Fruit fly (Drosophila melanogaster) whole organism, embryonic: Measurements from ENCODE around the gene sicily.
A peak's percentile ranks its signal among the peaks of the same experiment; 100 is the strongest.

ENCODE experiments used
- BEAF-32 ChIP-seq: fragments of 200-800 bp; sonication (Bioruptor generic); optimal IDR thresholded peaks from 3 replicates; lab custom pipeline; 2017; ENCODE audit warnings: missing biosample characterization, missing genetic modification characterization, mild to moderate bottlenecking, moderate library complexity, missing genetic modification reagents
- Blimp-1 ChIP-seq: fragments of 200-800 bp; sonication (Bioruptor generic); optimal IDR thresholded peaks from 3 replicates; lab custom pipeline; 2018; ENCODE audit warnings: missing biosample characterization, missing genetic modification characterization, mild to moderate bottlenecking, moderate library complexity, missing genetic modification reagents
- BtbVII ChIP-seq: fragments of 200-800 bp; sonication (Bioruptor generic); optimal IDR thresholded peaks from 3 replicates; lab custom pipeline; 2017; ENCODE audit warnings: missing biosample characterization, mild to moderate bottlenecking, missing genetic modification characterization
- CG1024 ChIP-seq: fragments of 200-800 bp; sonication (Bioruptor generic); IDR thresholded peaks from 2 replicates; pipeline ENCODE4 v1.3.6; 2022; ENCODE audit warnings: missing biosample characterization, missing genetic modification characterization
- CG10267 ChIP-seq: fragments of 200-800 bp; sonication (Bioruptor generic); optimal IDR thresholded peaks from 2 replicates; lab custom pipeline; 2018; ENCODE audit warnings: missing biosample characterization, mild to moderate bottlenecking, missing genetic modification characterization, moderate library complexity
- CG12659 ChIP-seq: fragments of 200-800 bp; sonication (Bioruptor generic); optimal IDR thresholded peaks from 3 replicates; lab custom pipeline; 2017; ENCODE audit warnings: mild to moderate bottlenecking, missing biosample characterization, missing genetic modification reagents, missing genetic modification characterization
- CG14710 ChIP-seq: fragments of 200-800 bp; sonication (Bioruptor generic); optimal IDR thresholded peaks from 3 replicates; lab custom pipeline; 2019; ENCODE audit warnings: missing biosample characterization, mild to moderate bottlenecking, missing genetic modification characterization, moderate library complexity
- CG15073 ChIP-seq: fragments of 200-800 bp; sonication (Bioruptor generic); optimal IDR thresholded peaks from 2 replicates; lab custom pipeline; 2016; ENCODE audit warnings: missing biosample characterization, missing genetic modification characterization
- CG17802 ChIP-seq: fragments of 200-800 bp; sonication (Bioruptor generic); optimal IDR thresholded peaks from 2 replicates; lab custom pipeline; 2018; ENCODE audit warnings: missing biosample characterization, mild to moderate bottlenecking, missing genetic modification characterization, moderate library complexity
- CG2120 ChIP-seq: fragments of 200-800 bp; sonication (Bioruptor generic); optimal IDR thresholded peaks from 3 replicates; lab custom pipeline; 2016; ENCODE audit warnings: missing biosample characterization, missing genetic modification characterization
- CG30020 ChIP-seq: fragments of 200-800 bp; optimal IDR thresholded peaks from 2 replicates; lab custom pipeline; 2019; ENCODE audit warnings: missing biosample characterization, mild to moderate bottlenecking, missing genetic modification characterization, moderate library complexity
- CG30403 ChIP-seq: fragments of 200-800 bp; sonication (Bioruptor generic); optimal IDR thresholded peaks from 3 replicates; lab custom pipeline; 2016; ENCODE audit warnings: missing biosample characterization, missing genetic modification characterization
- CG32532 ChIP-seq: fragments of 200-800 bp; sonication (Bioruptor generic); IDR thresholded peaks from 2 replicates; pipeline ENCODE4 v1.3.6; 2022; ENCODE audit warnings: missing biosample characterization, missing genetic modification characterization
- CG4617 ChIP-seq: fragments of 200-800 bp; sonication (Bioruptor generic); optimal IDR thresholded peaks from 3 replicates; lab custom pipeline; 2016; ENCODE audit warnings: missing biosample characterization, missing genetic modification characterization, borderline replicate concordance
- CG7357 ChIP-seq: fragments of 200-800 bp; sonication (Bioruptor generic); IDR thresholded peaks from 3 replicates; pipeline ENCODE4 v1.3.6; 2022; ENCODE audit warnings: missing biosample characterization, missing genetic modification characterization
- CG7745 ChIP-seq: fragments of 200-800 bp; sonication (Bioruptor generic); optimal IDR thresholded peaks from 2 replicates; lab custom pipeline; 2018; ENCODE audit warnings: missing biosample characterization, mild to moderate bottlenecking, missing genetic modification characterization, moderate library complexity
- CG8388 ChIP-seq: fragments of 200-800 bp; sonication (Bioruptor generic); optimal IDR thresholded peaks from 2 replicates; lab custom pipeline; 2019; ENCODE audit warnings: missing biosample characterization, mild to moderate bottlenecking, missing genetic modification characterization, moderate library complexity
- Dll ChIP-seq: fragments of 200-800 bp; sonication (Bioruptor generic); IDR thresholded peaks from 4 replicates; pipeline ENCODE4 v1.3.6; 2022; ENCODE audit warnings: missing biosample characterization, missing genetic modification characterization; ENCODE audit not compliant: partially characterized antibody
- Dp ChIP-seq: fragments of 200-800 bp; sonication (Bioruptor generic); optimal IDR thresholded peaks from 2 replicates; lab custom pipeline; 2018; ENCODE audit warnings: missing biosample characterization, mild to moderate bottlenecking, missing genetic modification characterization, moderate library complexity
- Dref ChIP-seq: fragments of 200-800 bp; sonication (Bioruptor generic); IDR thresholded peaks from 2 replicates; pipeline ENCODE4 v1.3.6; 2022; ENCODE audit warnings: missing biosample characterization, missing genetic modification characterization
- E2f2 ChIP-seq: fragments of 200-800 bp; sonication (Bioruptor generic); IDR thresholded peaks from 2 replicates; pipeline ENCODE4 v1.3.6; 2022; ENCODE audit warnings: missing biosample characterization, missing genetic modification characterization
- H2.0 ChIP-seq: fragments of 200-800 bp; sonication (Bioruptor generic); IDR thresholded peaks from 2 replicates; pipeline ENCODE4 v1.3.6; 2022; ENCODE audit warnings: missing biosample characterization, missing genetic modification characterization
- Hr39 ChIP-seq: fragments of >200 bp; optimal IDR thresholded peaks from 2 replicates; lab custom pipeline; 2017
- Hsf ChIP-seq: fragments of 200-800 bp; sonication (Bioruptor generic); optimal IDR thresholded peaks from 3 replicates; lab custom pipeline; 2016; ENCODE audit warnings: missing biosample characterization, missing genetic modification characterization
- Lhr ChIP-seq: fragments of 200-800 bp; sonication (Bioruptor generic); optimal IDR thresholded peaks from 3 replicates; lab custom pipeline; 2017; ENCODE audit warnings: mild to moderate bottlenecking, missing biosample characterization, missing genetic modification reagents, missing genetic modification characterization
- MBD-R2 ChIP-seq: fragments of 200-800 bp; sonication (Bioruptor generic); IDR thresholded peaks from 2 replicates; pipeline ENCODE4 v1.3.6; 2022; ENCODE audit warnings: missing biosample characterization, missing genetic modification characterization
- MESR4 ChIP-seq: fragments of 200-800 bp; sonication (Bioruptor generic); optimal IDR thresholded peaks from 2 replicates; lab custom pipeline; 2018; ENCODE audit warnings: missing biosample characterization, mild to moderate bottlenecking, missing genetic modification characterization, moderate library complexity
- Rfx ChIP-seq: fragments of 200-800 bp; sonication (Bioruptor generic); IDR thresholded peaks from 2 replicates; pipeline ENCODE4 v1.3.6; 2022; ENCODE audit warnings: missing biosample characterization, missing genetic modification characterization
- Sry-δ ChIP-seq: fragments of 200-800 bp; sonication (Bioruptor generic); optimal IDR thresholded peaks from 2 replicates; lab custom pipeline; 2016; ENCODE audit warnings: missing biosample characterization, missing genetic modification characterization
- YL-1 ChIP-seq: fragments of 200-800 bp; sonication (Bioruptor generic); optimal IDR thresholded peaks from 3 replicates; lab custom pipeline; 2017; ENCODE audit warnings: missing biosample characterization, mild to moderate bottlenecking, missing genetic modification characterization
- chinmo ChIP-seq: fragments of 200-800 bp; sonication (Bioruptor generic); IDR thresholded peaks from 4 replicates; pipeline ENCODE4 v1.3.6; 2022; ENCODE audit warnings: missing biosample characterization, missing genetic modification characterization; ENCODE audit not compliant: partially characterized antibody
- chn ChIP-seq: fragments of 200-800 bp; sonication (Bioruptor generic); optimal IDR thresholded peaks from 2 replicates; lab custom pipeline; 2016; ENCODE audit warnings: missing biosample characterization, missing genetic modification characterization
- crp ChIP-seq, 2 experiments: fragments of 200-800 bp; sonication (Bioruptor generic); optimal IDR thresholded peaks; 2 replicates in 1 of 2; 3 replicates in 1 of 2; lab custom pipeline; 2017; ENCODE audit warnings: missing biosample characterization in 2 of 2, missing genetic modification characterization in 2 of 2, mild to moderate bottlenecking in 1 of 2, moderate library complexity in 1 of 2
- gfzf ChIP-seq: fragments of 200-800 bp; sonication (Bioruptor generic); optimal IDR thresholded peaks from 2 replicates; lab custom pipeline; 2016; ENCODE audit warnings: missing biosample characterization, mild to moderate bottlenecking, missing genetic modification characterization, moderate library complexity
- hkb ChIP-seq, 2 experiments: fragments of 200-800 bp in 1 of 2; fragments of >200 bp in 1 of 2; sonication (Bioruptor generic) in 1 of 2; IDR thresholded peaks in 1 of 2; optimal IDR thresholded peaks in 1 of 2; 2 replicates each; pipeline versions ENCODE4 v1.3.6 to Lab custom; 2017 to 2022; ENCODE audit warnings: missing biosample characterization in 1 of 2, missing genetic modification characterization in 1 of 2
- ken ChIP-seq: fragments of 200-800 bp; sonication (Bioruptor generic); IDR thresholded peaks from 3 replicates; pipeline ENCODE4 v1.3.6; 2022; ENCODE audit warnings: missing biosample characterization, missing genetic modification characterization
- lola ChIP-seq, 3 experiments: fragments of >200 bp in 2 of 3; fragments of 200-800 bp in 1 of 3; sonication (Bioruptor generic) in 1 of 3; optimal IDR thresholded peaks; 2 replicates each; lab custom pipeline; 2017 to 2019; ENCODE audit warnings: missing biosample characterization in 3 of 3, missing genetic modification characterization in 3 of 3, mild to moderate bottlenecking in 1 of 3, moderate library complexity in 1 of 3
- nau ChIP-seq: fragments of 200-800 bp; sonication (Bioruptor generic); optimal IDR thresholded peaks from 3 replicates; lab custom pipeline; 2017; ENCODE audit warnings: missing biosample characterization, mild to moderate bottlenecking, missing genetic modification characterization, missing genetic modification reagents
- nerfin-2 ChIP-seq: fragments of 200-800 bp; sonication (Bioruptor generic); IDR thresholded peaks from 2 replicates; pipeline ENCODE4 v1.3.6; 2022; ENCODE audit warnings: missing biosample characterization, missing genetic modification characterization; ENCODE audit not compliant: partially characterized antibody
- nmo ChIP-seq: fragments of 200-800 bp; sonication (Bioruptor generic); optimal IDR thresholded peaks from 2 replicates; lab custom pipeline; 2018; ENCODE audit warnings: missing biosample characterization, mild to moderate bottlenecking, missing genetic modification characterization, moderate library complexity
- pan ChIP-seq, 4 experiments: fragments of >200 bp in 3 of 4; fragments of 200-800 bp in 1 of 4; sonication (Bioruptor generic) in 1 of 4; optimal IDR thresholded peaks in 3 of 4; IDR thresholded peaks in 1 of 4; 2 replicates each; pipeline versions ENCODE4 v1.3.6 to Lab custom; 2017 to 2022; ENCODE audit warnings: missing biosample characterization in 2 of 4, missing genetic modification characterization in 2 of 4, mixed read lengths in 1 of 4
- phol ChIP-seq: fragments of 200-800 bp; sonication (Bioruptor generic); optimal IDR thresholded peaks from 3 replicates; lab custom pipeline; 2018; ENCODE audit warnings: missing biosample characterization, mild to moderate bottlenecking, missing genetic modification characterization, moderate library complexity
- row ChIP-seq: fragments of 200-800 bp; sonication (Bioruptor generic); IDR thresholded peaks from 3 replicates; pipeline ENCODE4 v1.3.6; 2022; ENCODE audit warnings: missing biosample characterization, missing genetic modification characterization
- ssp ChIP-seq: fragments of 200-800 bp; sonication (Bioruptor generic); IDR thresholded peaks from 2 replicates; pipeline ENCODE4 v1.3.6; 2022; ENCODE audit warnings: missing biosample characterization, missing genetic modification characterization
- stwl ChIP-seq: fragments of 200-800 bp; sonication (Bioruptor generic); optimal IDR thresholded peaks from 3 replicates; lab custom pipeline; 2018; ENCODE audit warnings: missing biosample characterization, mild to moderate bottlenecking, missing genetic modification characterization, moderate library complexity
- trem ChIP-seq: fragments of 200-800 bp; optimal IDR thresholded peaks from 3 replicates; lab custom pipeline; 2019; ENCODE audit warnings: missing biosample characterization, mild to moderate bottlenecking, missing genetic modification characterization, moderate library complexity

Gene sicily

DNA sequence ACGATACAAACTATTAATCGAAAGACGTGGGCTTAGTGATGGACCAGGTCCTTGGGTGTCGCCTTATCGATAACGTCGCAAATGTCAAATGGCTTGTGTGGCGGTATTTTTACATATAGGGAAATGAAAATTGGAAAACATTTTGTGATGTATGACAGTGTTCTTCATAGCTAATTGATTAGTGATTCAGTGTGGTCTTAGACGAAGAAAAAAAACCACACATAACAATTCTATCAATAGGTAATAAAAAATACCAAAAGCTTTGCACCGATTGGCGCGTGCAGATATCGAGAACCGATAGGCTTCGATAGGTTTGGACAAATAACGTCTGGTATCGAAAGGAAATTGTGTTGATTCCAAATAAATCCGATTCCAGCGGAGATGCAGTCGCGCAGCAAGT, 22.7 kb upstream of the sicily start, which contains the start of the genes Nrd1 and CG1847 (continued):
- no peak for TF ChIP-seq CG15073 (GFP tag; lab: Kevin White, UChicago)

DNA sequence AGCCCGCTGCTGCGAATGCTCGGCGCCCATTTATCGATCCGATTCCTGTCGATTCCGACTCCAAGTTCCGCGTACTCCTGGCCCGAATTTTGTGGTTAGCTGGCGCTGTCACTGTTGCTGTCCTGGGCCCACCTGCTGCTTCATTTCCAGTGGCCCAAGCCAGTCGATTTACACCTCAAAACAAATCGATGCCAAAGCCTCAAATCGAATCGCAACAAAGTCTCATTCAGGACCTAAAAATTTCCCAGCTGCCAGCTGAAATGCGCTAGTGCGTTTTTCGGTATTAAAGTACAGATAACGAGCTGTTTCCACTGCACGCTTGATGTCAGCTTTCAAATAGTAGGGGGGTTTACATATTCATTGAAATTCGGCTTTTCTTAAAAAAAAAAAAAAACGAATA, 19.0 kb upstream of the sicily start, which contains the start of gene BORCS5:
BORCS5 (minus strand) TSS at position 263 of the 400 bp plus-strand sequence.
- 0 out of 2 replicates have a peak, but pooled peaks have one; percentile 11 for TF ChIP-seq Rfx (GFP tag; lab: Robert Waterston, UW)
- peak; percentile 22; the same call in 1 of the 2 replicates for TF ChIP-seq CG32532
- peak; percentile 77 for TF ChIP-seq gfzf (GFP tag; lab: Kevin White, UChicago)
- no peak for TF ChIP-seq Hr39
- no peak for TF ChIP-seq chn (GFP tag; lab: Kevin White, UChicago)
- peak; percentile 20 for TF ChIP-seq Dp
- TF ChIP-seq CG1024 (GFP tag; lab: Robert Waterston, UW), result peak; percentile 47
- TF ChIP-seq BtbVII, result no peak
- no peak for TF ChIP-seq hkb (optimal IDR thresholded peaks at IDR 0.05; lab: Kevin White, UChicago)
- no peak for TF ChIP-seq hkb (GFP tag; IDR thresholded peaks at IDR 0.05; lab: Robert Waterston, UW)
- peak; percentile 90 for TF ChIP-seq CG7357
- TF ChIP-seq phol (tag; lab: Kevin White, UChicago), result peak; percentile 30
- TF ChIP-seq BEAF-32 (GFP tag; lab: Kevin White, UChicago), result peak; percentile 33
- TF ChIP-seq pan (optimal IDR thresholded peaks at IDR 0.05; lab: Kevin White, UChicago), result no peak
- peak in 1 of 2 experiments; percentile 7 for TF ChIP-seq pan (GFP tag; optimal IDR thresholded peaks at IDR 0.05 in 1 of 2, IDR thresholded peaks at IDR 0.05 in 1 of 2)
- peak; percentile 21 for TF ChIP-seq Lhr (GFP tag; lab: Kevin White, UChicago)
- no peak for TF ChIP-seq CG8388 (GFP tag; lab: Kevin White, UChicago)
- peak; percentile 2 for TF ChIP-seq Hsf (GFP tag; lab: Kevin White, UChicago)
- peak; percentile 25 for TF ChIP-seq nmo (GFP tag; lab: Kevin White, UChicago)
- peak; percentile 42 for TF ChIP-seq CG4617 (GFP tag; lab: Kevin White, UChicago)
- TF ChIP-seq CG30403 (GFP tag; lab: Kevin White, UChicago), result peak; percentile 33
- no peak for TF ChIP-seq Blimp-1 (GFP tag; lab: Kevin White, UChicago)
- peak; percentile 96 for TF ChIP-seq ssp (GFP tag; lab: Robert Waterston, UW)
- no peak for TF ChIP-seq nau (GFP tag; lab: Kevin White, UChicago)
- no peak for TF ChIP-seq H2.0 (GFP tag; lab: Robert Waterston, UW)
- peak; percentile 71 for TF ChIP-seq MESR4 (GFP tag; lab: Kevin White, UChicago)
- peak; percentile 84 for TF ChIP-seq CG17802 (tag; lab: Kevin White, UChicago)
- peak; percentile 1 for TF ChIP-seq CG10267 (tag; lab: Kevin White, UChicago)
- TF ChIP-seq Sry-δ (GFP tag; lab: Kevin White, UChicago), result peak; percentile 43
- TF ChIP-seq YL-1, result peak; percentile 19
- TF ChIP-seq CG14710 (tag; lab: Kevin White, UChicago), result peak; percentile 30
- 0 out of 2 replicates have a peak, but pooled peaks have one; percentile 18 for TF ChIP-seq E2f2 (GFP tag; lab: Robert Waterston, UW)
- TF ChIP-seq nerfin-2, result no peak
- peak; percentile 45 for TF ChIP-seq Dref (GFP tag; lab: Robert Waterston, UW)
- TF ChIP-seq ken (GFP tag; lab: Robert Waterston, UW), result no peak
- peak; percentile 41 for TF ChIP-seq stwl (tag; lab: Kevin White, UChicago)
- TF ChIP-seq CG2120, result peak; percentile 1
- peak; percentile 72 for TF ChIP-seq MBD-R2 (GFP tag; lab: Robert Waterston, UW)
- peak; percentile 72 for TF ChIP-seq row (GFP tag; lab: Robert Waterston, UW)
- TF ChIP-seq CG7745, result no peak
- peak; percentile 2 for TF ChIP-seq trem (tag; lab: Kevin White, UChicago)
- peak in 1 of 2 experiments; percentile 54 for TF ChIP-seq crp (GFP tag; optimal IDR thresholded peaks at IDR 0.05; lab: Kevin White, UChicago)
- peak; percentile 78 for TF ChIP-seq CG30020 (tag; lab: Kevin White, UChicago)
- TF ChIP-seq lola (GFP tag; optimal IDR thresholded peaks at IDR 0.05; lab: Kevin White, UChicago), result peak in 1 of 3 experiments; percentile 81
- TF ChIP-seq Dll (GFP tag; lab: Robert Waterston, UW), result 0 out of 4 replicates have a peak, but pooled peaks have one; percentile 12
- peak; percentile 30 for TF ChIP-seq CG12659 (GFP tag; lab: Kevin White, UChicago)
- 0 out of 4 replicates have a peak, but pooled peaks have one; percentile 15 for TF ChIP-seq chinmo (GFP tag; lab: Robert Waterston, UW)
